Worm (Caenorhabditis elegans) whole organism, late embryonic: ENCODE results near the gene dhhc-14.

Experiments
- Y22D7AL.16 ChIP-seq: sonication (generic microtip); optimal IDR thresholded peaks from 2 replicates; lab custom pipeline; 2016; ENCODE audit warnings: missing genetic modification characterization, missing compliant biosample characterization
- ceh-19 ChIP-seq: fragments of 200-800 bp; sonication (Bioruptor generic); optimal IDR thresholded peaks from 2 replicates; lab custom pipeline; 2018; ENCODE audit warnings: mild to moderate bottlenecking, missing genetic modification characterization, missing compliant biosample characterization
- ceh-24 ChIP-seq: sonication (generic microtip); optimal IDR thresholded peaks from 2 replicates; lab custom pipeline; 2016; ENCODE audit warnings: mild to moderate bottlenecking, missing genetic modification characterization, missing compliant biosample characterization
- ceh-30 ChIP-seq: fragments of 150-350 bp; optimal IDR thresholded peaks from 2 replicates; lab custom pipeline; 2014; ENCODE audit warnings: missing biosample characterization, missing genetic modification characterization
- ets-4 ChIP-seq: sonication (generic microtip); optimal IDR thresholded peaks from 2 replicates; lab custom pipeline; 2016; ENCODE audit warnings: missing genetic modification characterization, missing compliant biosample characterization
- fkh-10 ChIP-seq: fragments of 150-350 bp; optimal IDR thresholded peaks from 2 replicates; lab custom pipeline; 2014; ENCODE audit warnings: missing biosample characterization, missing genetic modification reagents, missing genetic modification characterization
- pat-9 ChIP-seq: fragments of 200-800 bp; sonication (Bioruptor generic); optimal IDR thresholded peaks from 2 replicates; lab custom pipeline; 2018; ENCODE audit warnings: mild to moderate bottlenecking, missing genetic modification characterization, moderate library complexity, missing compliant biosample characterization
- pax-1 ChIP-seq: fragments of 150-350 bp; optimal IDR thresholded peaks from 2 replicates; lab custom pipeline; 2014; ENCODE audit warnings: missing biosample characterization, missing genetic modification characterization
- pqm-1 ChIP-seq: sonication (generic microtip); optimal IDR thresholded peaks from 2 replicates; lab custom pipeline; 2016; ENCODE audit warnings: missing genetic modification characterization, missing compliant biosample characterization
- rnt-1 ChIP-seq: sonication (generic microtip); optimal IDR thresholded peaks from 2 replicates; lab custom pipeline; 2016; ENCODE audit warnings: missing genetic modification characterization, missing compliant biosample characterization
- syd-9 ChIP-seq: sonication (generic microtip); optimal IDR thresholded peaks from 2 replicates; lab custom pipeline; 2016; ENCODE audit warnings: mild to moderate bottlenecking, missing genetic modification characterization, moderate library complexity, missing compliant biosample characterization
- unc-86 ChIP-seq: sonication (generic microtip); optimal IDR thresholded peaks from 2 replicates; lab custom pipeline; 2016; ENCODE audit warnings: missing genetic modification characterization, missing compliant biosample characterization
- ztf-16 ChIP-seq: sonication (generic microtip); optimal IDR thresholded peaks from 2 replicates; lab custom pipeline; 2017; ENCODE audit warnings: missing genetic modification characterization, missing compliant biosample characterization

- TF ChIP-seq fkh-10 (GFP tag; lab: Kevin White, UChicago) (no peak), ets-4 (tag; lab: Kevin White, UChicago) (no peak), ztf-16 (tag; lab: Kevin White, UChicago) (no peak), pqm-1 (tag; lab: Kevin White, UChicago) (no peak), ceh-24 (tag; lab: Kevin White, UChicago) (no peak), unc-86 (no peak), pax-1 (tag; lab: Kevin White, UChicago) (no peak), syd-9 (no peak), rnt-1 (no peak), pat-9 (tag; lab: Kevin White, UChicago) (no peak), ceh-19 (GFP tag; lab: Kevin White, UChicago) (no peak), Y22D7AL.16 (no peak), ceh-30 (tag; lab: Kevin White, UChicago) (no peak)
Measured at ce11 chrX:8567823-8568314, 15.8 kb downstream of the dhhc-14 start.
